Worm (Caenorhabditis elegans) whole organism, L1 larva: ENCODE measurements around the gene T05C12.9.

Experiments
- C04F5.9 ChIP-seq: sonication (generic microtip); optimal IDR thresholded peaks from 2 replicates; lab custom pipeline; 2016; ENCODE audit warnings: missing genetic modification characterization, missing compliant biosample characterization
- Y116A8C.19 ChIP-seq: sonication (generic microtip); optimal IDR thresholded peaks from 2 replicates; lab custom pipeline; 2016; ENCODE audit warnings: missing compliant biosample characterization, missing genetic modification characterization, borderline replicate concordance
- blmp-1 ChIP-seq: fragments of 150-350 bp; optimal IDR thresholded peaks from 2 replicates; lab custom pipeline; 2014; ENCODE audit warnings: missing biosample characterization, missing genetic modification characterization
- ceh-63 ChIP-seq: fragments of 200-800 bp; sonication (Bioruptor generic); optimal IDR thresholded peaks from 2 replicates; lab custom pipeline; 2018; ENCODE audit warnings: mild to moderate bottlenecking, missing genetic modification characterization, missing compliant biosample characterization
- ceh-8 ChIP-seq: fragments of 200-800 bp; sonication (Bioruptor generic); optimal IDR thresholded peaks from 2 replicates; lab custom pipeline; 2018; ENCODE audit warnings: mild to moderate bottlenecking, missing genetic modification characterization, moderate library complexity, missing compliant biosample characterization
- ceh-82 ChIP-seq, 3 experiments: fragments of 150-350 bp in 1 of 3; sonication (generic microtip) in 2 of 3; optimal IDR thresholded peaks; 2 replicates each; lab custom pipeline; 2014 to 2017; ENCODE audit warnings: missing biosample characterization in 3 of 3, missing genetic modification characterization in 3 of 3
- ceh-90 ChIP-seq: sonication (generic microtip); optimal IDR thresholded peaks from 2 replicates; lab custom pipeline; 2016; ENCODE audit warnings: missing genetic modification characterization, missing compliant biosample characterization
- ces-1 ChIP-seq: fragments of 150-350 bp; optimal IDR thresholded peaks from 2 replicates; lab custom pipeline; 2014; ENCODE audit warnings: missing biosample characterization, missing genetic modification reagents, missing genetic modification characterization
- efl-1 ChIP-seq, 4 experiments: fragments of 150-350 bp; optimal IDR thresholded peaks in 3 of 4; peaks in 1 of 4; 1 replicate in 1 of 4; 2 replicates in 3 of 4; lab custom pipeline; 2014; ENCODE audit warnings: missing biosample characterization in 2 of 4, missing genetic modification characterization in 2 of 4, missing genetic modification reagents in 2 of 4
- egl-27 ChIP-seq, 2 experiments: fragments of 150-350 bp in 1 of 2; sonication (generic microtip); optimal IDR thresholded peaks; 3 replicates each; lab custom pipeline; 2017 to 2018; ENCODE audit warnings: missing biosample characterization in 2 of 2, missing genetic modification characterization in 2 of 2, missing genetic modification reagents in 2 of 2
- elt-3 ChIP-seq, 6 experiments: fragments of 150-350 bp in 1 of 6; sonication (generic microtip); optimal IDR thresholded peaks; 2 replicates each; lab custom pipeline; 2017 to 2018; ENCODE audit warnings: missing biosample characterization in 6 of 6, missing genetic modification characterization in 6 of 6, inconsistent platforms in 1 of 6
- ets-5 ChIP-seq: fragments of 200-800 bp; sonication (Bioruptor generic); IDR thresholded peaks from 2 replicates; pipeline ENCODE4 v1.3.6; 2022; ENCODE audit warnings: missing genetic modification characterization, missing compliant biosample characterization
- fos-1 ChIP-seq: fragments of 150-350 bp; optimal IDR thresholded peaks from 2 replicates; lab custom pipeline; 2014; ENCODE audit warnings: missing biosample characterization, missing genetic modification characterization
- grh-1 ChIP-seq: fragments of 200-800 bp; sonication (Bioruptor generic); IDR thresholded peaks from 2 replicates; pipeline ENCODE4 v1.3.6; 2022; ENCODE audit warnings: missing genetic modification reagents, missing genetic modification characterization, missing compliant biosample characterization
- irx-1 ChIP-seq: sonication (generic microtip); optimal IDR thresholded peaks from 2 replicates; lab custom pipeline; 2016; ENCODE audit warnings: missing genetic modification characterization, missing compliant biosample characterization
- jun-1 ChIP-seq: fragments of 150-350 bp; optimal IDR thresholded peaks from 2 replicates; lab custom pipeline; 2014; ENCODE audit warnings: missing biosample characterization, missing genetic modification reagents, missing genetic modification characterization
- lin-14 ChIP-seq: fragments of 200-800 bp; sonication (Bioruptor generic); optimal IDR thresholded peaks from 2 replicates; lab custom pipeline; 2018; ENCODE audit warnings: mild to moderate bottlenecking, missing genetic modification characterization, moderate library complexity, missing compliant biosample characterization
- lin-15B ChIP-seq: fragments of 150-350 bp; sonication (generic microtip); optimal IDR thresholded peaks from 3 replicates; lab custom pipeline; 2014; ENCODE audit warnings: missing biosample characterization, missing genetic modification characterization
- lin-35 ChIP-seq, 2 experiments: fragments of 150-350 bp; optimal IDR thresholded peaks; 2 replicates each; lab custom pipeline; 2014; ENCODE audit warnings: missing biosample characterization in 2 of 2, missing genetic modification characterization in 2 of 2, missing genetic modification reagents in 2 of 2
- lsy-2 ChIP-seq, 2 experiments: fragments of 150-350 bp; optimal IDR thresholded peaks; 2 replicates each; lab custom pipeline; 2014; ENCODE audit warnings: missing biosample characterization in 2 of 2, missing genetic modification characterization in 2 of 2
- mab-9 ChIP-seq: fragments of 200-800 bp; sonication (Bioruptor generic); IDR thresholded peaks from 2 replicates; pipeline ENCODE4 v1.3.6; 2022; ENCODE audit warnings: missing genetic modification reagents, missing genetic modification characterization, missing compliant biosample characterization
- mdl-1 ChIP-seq, 2 experiments: fragments of 150-350 bp; optimal IDR thresholded peaks; 2 replicates each; lab custom pipeline; 2014 to 2017; ENCODE audit warnings: missing biosample characterization in 2 of 2, missing genetic modification characterization in 2 of 2, inconsistent platforms in 1 of 2
- mep-1 ChIP-seq: fragments of 150-350 bp; optimal IDR thresholded peaks from 2 replicates; lab custom pipeline; 2014; ENCODE audit warnings: missing biosample characterization, missing genetic modification characterization
- nhr-11 ChIP-seq: fragments of 150-350 bp; optimal IDR thresholded peaks from 2 replicates; lab custom pipeline; 2014; ENCODE audit warnings: missing biosample characterization, missing genetic modification characterization
- nhr-12 ChIP-seq: sonication (generic microtip); optimal IDR thresholded peaks from 2 replicates; lab custom pipeline; 2017; ENCODE audit warnings: missing biosample characterization, missing genetic modification characterization
- nhr-20 ChIP-seq: sonication (generic microtip); optimal IDR thresholded peaks from 2 replicates; lab custom pipeline; 2016; ENCODE audit warnings: mild to moderate bottlenecking, missing genetic modification characterization, missing compliant biosample characterization
- nhr-237 ChIP-seq: fragments of 150-350 bp; optimal IDR thresholded peaks from 2 replicates; lab custom pipeline; 2014; ENCODE audit warnings: missing biosample characterization, missing genetic modification characterization
- nhr-28 ChIP-seq: fragments of 150-350 bp; optimal IDR thresholded peaks from 2 replicates; lab custom pipeline; 2014; ENCODE audit warnings: missing biosample characterization, missing genetic modification characterization
- nhr-71 ChIP-seq: sonication (generic microtip); optimal IDR thresholded peaks from 2 replicates; lab custom pipeline; 2016; ENCODE audit warnings: mild to moderate bottlenecking, missing genetic modification characterization, moderate library complexity, missing compliant biosample characterization
- nhr-77 ChIP-seq: fragments of 150-350 bp; optimal IDR thresholded peaks from 2 replicates; lab custom pipeline; 2014; ENCODE audit warnings: missing biosample characterization, missing genetic modification characterization
- nhr-85 ChIP-seq: sonication (generic microtip); peaks from one replicate; lab custom pipeline; 2016; ENCODE audit warnings: missing genetic modification characterization, inconsistent platforms, missing compliant biosample characterization
- pag-3 ChIP-seq: sonication (generic microtip); optimal IDR thresholded peaks from 2 replicates; lab custom pipeline; 2017; ENCODE audit warnings: missing genetic modification characterization, mild to moderate bottlenecking, missing compliant biosample characterization, antibody characterized with exemption, borderline replicate concordance; ENCODE audit not compliant: insufficient read depth
- pqm-1 ChIP-seq: sonication (generic microtip); optimal IDR thresholded peaks from 3 replicates; lab custom pipeline; 2017; ENCODE audit warnings: missing biosample characterization, missing genetic modification characterization
- rnt-1 ChIP-seq: sonication (generic microtip); optimal IDR thresholded peaks from 2 replicates; lab custom pipeline; 2016; ENCODE audit warnings: mild to moderate bottlenecking, missing genetic modification characterization, moderate library complexity, missing compliant biosample characterization
- snu-23 ChIP-seq: sonication (generic microtip); optimal IDR thresholded peaks from 2 replicates; lab custom pipeline; 2016; ENCODE audit warnings: missing genetic modification characterization, missing compliant biosample characterization
- sox-4 ChIP-seq: sonication (generic microtip); optimal IDR thresholded peaks from 2 replicates; lab custom pipeline; 2016; ENCODE audit warnings: missing genetic modification characterization, missing compliant biosample characterization
- sup-37 ChIP-seq: fragments of 200-800 bp; sonication (Bioruptor generic); optimal IDR thresholded peaks from 2 replicates; lab custom pipeline; 2018; ENCODE audit warnings: mild to moderate bottlenecking, missing genetic modification characterization, missing compliant biosample characterization
- tbx-2 ChIP-seq: sonication (generic microtip); optimal IDR thresholded peaks from 2 replicates; lab custom pipeline; 2016; ENCODE audit warnings: missing genetic modification characterization, missing compliant biosample characterization
- vab-15 ChIP-seq: sonication (generic microtip); optimal IDR thresholded peaks from 2 replicates; lab custom pipeline; 2017; ENCODE audit warnings: missing genotype, mild to moderate bottlenecking, missing genetic modification characterization, missing compliant biosample characterization
- xbp-1 ChIP-seq: sonication (generic microtip); optimal IDR thresholded peaks from 2 replicates; lab custom pipeline; 2016; ENCODE audit warnings: missing genetic modification characterization, missing compliant biosample characterization

The T05C12.9 gene

ce11 chrII:8223422-8223821 lies 30.4 kb upstream of the T05C12.9 start:
- TF ChIP-seq pqm-1 (tag; lab: Kevin White, UChicago) (no peak), nhr-85 (tag; lab: Kevin White, UChicago) (peak; percentile 41)

ce11 chrII:8222309-8223065 lies 29.5 kb upstream of the T05C12.9 start, which contains the start of gene dab-1:
Gene dab-1 (plus strand): TSS chrII:8222386.
- TF ChIP-seq ces-1 (no peak), pag-3 (no peak), lin-14 (peak; percentile 73), ceh-82 (tag; optimal IDR thresholded peaks at IDR 0.05; lab: Kevin White, UChicago) (peak in 1 of 3 experiments; percentile 30), nhr-237 (tag; lab: Kevin White, UChicago) (no peak), nhr-20 (tag; lab: Kevin White, UChicago) (peak; percentile 37), mdl-1 (tag; optimal IDR thresholded peaks at IDR 0.05; lab: Kevin White, UChicago) (peak in 1 of 2 experiments; percentile 73), fos-1 (tag; lab: Kevin White, UChicago) (no peak), rnt-1 (tag; lab: Kevin White, UChicago) (peak; percentile 12), irx-1 (tag; lab: Kevin White, UChicago) (no peak), C04F5.9 (tag; lab: Kevin White, UChicago) (no peak), lin-35 (GFP tag; optimal IDR thresholded peaks at IDR 0.05; lab: Kevin White, UChicago) (peak in 1 of 2 experiments; percentile 58), lsy-2 (tag; optimal IDR thresholded peaks at IDR 0.05; lab: Kevin White, UChicago) (peak in 1 of 2 experiments; percentile 51), snu-23 (GFP tag; lab: Kevin White, UChicago) (peak; percentile 46), egl-27 (tag; optimal IDR thresholded peaks at IDR 0.05; lab: Kevin White, UChicago) (no peak), jun-1 (tag; lab: Kevin White, UChicago) (no peak), nhr-11 (no peak), sox-4 (tag; lab: Kevin White, UChicago) (no peak), nhr-85 (tag; lab: Kevin White, UChicago) (peak; percentile 83), mep-1 (tag; lab: Kevin White, UChicago) (peak; percentile 55), nhr-77 (no peak), nhr-71 (tag; lab: Kevin White, UChicago) (peak; percentile 34), efl-1 (optimal IDR thresholded peaks at IDR 0.05; lab: Kevin White, UChicago) (peak; percentile 4 to 11), efl-1 (GFP tag; optimal IDR thresholded peaks at IDR 0.05 in 1 of 2; lab: Kevin White, UChicago) (peak in 1 of 2 experiments; percentile 69), grh-1 (GFP tag; lab: Robert Waterston, UW) (no peak), elt-3 (tag; optimal IDR thresholded peaks at IDR 0.05; lab: Kevin White, UChicago) (peak in 4 of 6 experiments; percentile 3 to 55 (median 18)), ceh-90 (no peak), lin-15B (tag; lab: Kevin White, UChicago) (no peak), sup-37 (GFP tag; lab: Kevin White, UChicago) (no peak), blmp-1 (peak; percentile 91), ceh-63 (no peak), ets-5 (GFP tag; lab: Robert Waterston, UW) (no peak), tbx-2 (peak; percentile 0), pqm-1 (tag; lab: Kevin White, UChicago) (no peak)

- TF ChIP-seq snu-23 (GFP tag; lab: Kevin White, UChicago) = no peak
- no peak for TF ChIP-seq mab-9 (GFP tag; lab: Robert Waterston, UW)
- no peak for TF ChIP-seq Y116A8C.19 (tag; lab: Kevin White, UChicago)
- no peak for TF ChIP-seq vab-15 (tag; lab: Kevin White, UChicago)
- TF ChIP-seq xbp-1 (tag; lab: Kevin White, UChicago) = no peak
- TF ChIP-seq ceh-8 (GFP tag; lab: Kevin White, UChicago) = no peak
- TF ChIP-seq nhr-28 (tag; lab: Kevin White, UChicago) = no peak
- no peak for TF ChIP-seq ceh-82 (tag; optimal IDR thresholded peaks at IDR 0.05; lab: Kevin White, UChicago)
- no peak for TF ChIP-seq nhr-12 (tag; lab: Kevin White, UChicago)
Measured at ce11 chrII:8220267-8220666, 27.2 kb upstream of the T05C12.9 start.
